Worm (Caenorhabditis elegans) whole organism, L3 larva: ENCODE data around the gene egrh-1.
A peak's percentile ranks its signal among the peaks of the same experiment; 100 is the strongest.

Experiments used
- R02D3.7 ChIP-seq: fragments of 150-350 bp; optimal IDR thresholded peaks from 2 replicates; lab custom pipeline; 2014; ENCODE audit warnings: missing biosample characterization, missing genetic modification characterization
- aly-2 ChIP-seq: fragments of 150-350 bp; optimal IDR thresholded peaks from 2 replicates; lab custom pipeline; 2014; ENCODE audit warnings: missing biosample characterization, missing genetic modification characterization
- ama-1 ChIP-seq: fragments of 150-350 bp; optimal IDR thresholded peaks from 2 replicates; lab custom pipeline; 2018
- ceh-16 ChIP-seq: sonication (generic microtip); optimal IDR thresholded peaks from 2 replicates; lab custom pipeline; 2017; ENCODE audit warnings: missing biosample characterization, missing genetic modification characterization
- ceh-28 ChIP-seq: fragments of 150-350 bp; optimal IDR thresholded peaks from 2 replicates; lab custom pipeline; 2014; ENCODE audit warnings: missing biosample characterization, missing genetic modification reagents, missing genetic modification characterization
- ceh-82 ChIP-seq: fragments of 150-350 bp; optimal IDR thresholded peaks from 2 replicates; lab custom pipeline; 2014; ENCODE audit warnings: missing biosample characterization, missing genetic modification characterization
- daf-12 ChIP-seq: fragments of 150-350 bp; optimal IDR thresholded peaks from 2 replicates; lab custom pipeline; 2014; ENCODE audit warnings: missing biosample characterization, missing genetic modification reagents, missing genetic modification characterization
- egl-27 ChIP-seq: sonication (generic microtip); optimal IDR thresholded peaks from 4 replicates; lab custom pipeline; 2017; ENCODE audit warnings: missing biosample characterization, missing genetic modification reagents, missing genetic modification characterization
- egl-5 ChIP-seq: fragments of 150-350 bp; optimal IDR thresholded peaks from 2 replicates; lab custom pipeline; 2017; ENCODE audit warnings: missing biosample characterization, missing genetic modification reagents, missing genetic modification characterization, inconsistent platforms
- elt-1 ChIP-seq: fragments of 150-350 bp; optimal IDR thresholded peaks from 2 replicates; lab custom pipeline; 2014; ENCODE audit warnings: missing biosample characterization, missing genetic modification characterization
- elt-2 ChIP-seq: sonication (generic microtip); optimal IDR thresholded peaks from 2 replicates; lab custom pipeline; 2016; ENCODE audit warnings: missing genetic modification reagents, mild to moderate bottlenecking, missing genetic modification characterization, missing compliant biosample characterization
- elt-3 ChIP-seq, 3 experiments: fragments of 150-350 bp in 1 of 3; sonication (generic microtip) in 2 of 3; optimal IDR thresholded peaks; 2 replicates in 2 of 3; 4 replicates in 1 of 3; lab custom pipeline; 2014 to 2017; ENCODE audit warnings: missing biosample characterization in 3 of 3, missing genetic modification characterization in 3 of 3
- fkh-10 ChIP-seq: sonication (generic microtip); optimal IDR thresholded peaks from 2 replicates; lab custom pipeline; 2017; ENCODE audit warnings: missing biosample characterization, missing genetic modification reagents, missing genetic modification characterization
- fkh-2 ChIP-seq: fragments of 150-350 bp; optimal IDR thresholded peaks from 2 replicates; lab custom pipeline; 2014; ENCODE audit warnings: missing biosample characterization, missing genetic modification reagents, missing genetic modification characterization
- fos-1 ChIP-seq: fragments of 150-350 bp; optimal IDR thresholded peaks from 2 replicates; lab custom pipeline; 2014; ENCODE audit warnings: missing biosample characterization, missing genetic modification characterization
- hmg-11 ChIP-seq: sonication (generic microtip); optimal IDR thresholded peaks from 2 replicates; lab custom pipeline; 2016; ENCODE audit warnings: missing genetic modification characterization, missing compliant biosample characterization
- jun-1 ChIP-seq: fragments of 150-350 bp; optimal IDR thresholded peaks from 2 replicates; lab custom pipeline; 2014; ENCODE audit warnings: missing biosample characterization, missing genetic modification reagents, missing genetic modification characterization
- lin-15B ChIP-seq: fragments of 150-350 bp; optimal IDR thresholded peaks from 2 replicates; lab custom pipeline; 2014; ENCODE audit warnings: missing biosample characterization, missing genetic modification characterization
- mdl-1 ChIP-seq: fragments of 150-350 bp; optimal IDR thresholded peaks from 2 replicates; lab custom pipeline; 2014; ENCODE audit warnings: missing biosample characterization, missing genetic modification characterization
- mml-1 ChIP-seq: fragments of 150-350 bp; sonication (generic microtip); optimal IDR thresholded peaks from 3 replicates; lab custom pipeline; 2014; ENCODE audit warnings: missing biosample characterization, missing genetic modification characterization
- nhr-12 ChIP-seq: fragments of 150-350 bp; optimal IDR thresholded peaks from 2 replicates; lab custom pipeline; 2014; ENCODE audit warnings: missing biosample characterization, missing genetic modification characterization
- nhr-23 ChIP-seq: fragments of 150-350 bp; optimal IDR thresholded peaks from 2 replicates; lab custom pipeline; 2014; ENCODE audit warnings: missing biosample characterization, missing genetic modification reagents, missing genetic modification characterization
- nhr-25 ChIP-seq: sonication (generic microtip); optimal IDR thresholded peaks from 2 replicates; lab custom pipeline; 2017; ENCODE audit warnings: missing biosample characterization, missing genetic modification characterization
- nhr-28 ChIP-seq: fragments of 150-350 bp; optimal IDR thresholded peaks from 2 replicates; lab custom pipeline; 2014; ENCODE audit warnings: missing biosample characterization, missing genetic modification characterization
- nhr-67 ChIP-seq: fragments of 150-350 bp; optimal IDR thresholded peaks from 2 replicates; lab custom pipeline; 2014; ENCODE audit warnings: missing biosample characterization, missing genetic modification characterization
- nhr-76 ChIP-seq: fragments of 150-350 bp; sonication (generic microtip); optimal IDR thresholded peaks from 5 replicates; lab custom pipeline; 2014; ENCODE audit warnings: missing biosample characterization, missing genetic modification characterization
- nhr-77 ChIP-seq: fragments of 150-350 bp; optimal IDR thresholded peaks from 2 replicates; lab custom pipeline; 2014; ENCODE audit warnings: missing biosample characterization, missing genetic modification characterization
- pha-4 ChIP-seq: fragments of 150-350 bp; optimal IDR thresholded peaks from 2 replicates; lab custom pipeline; 2014; ENCODE audit warnings: missing biosample characterization, missing genetic modification reagents, missing genetic modification characterization
- pqm-1 ChIP-seq: fragments of 150-350 bp; optimal IDR thresholded peaks from 2 replicates; lab custom pipeline; 2017; ENCODE audit warnings: missing biosample characterization, missing genetic modification characterization, inconsistent platforms
- sea-2 ChIP-seq: fragments of 150-350 bp; sonication (generic microtip); optimal IDR thresholded peaks from 4 replicates; lab custom pipeline; 2014; ENCODE audit warnings: missing biosample characterization, missing genetic modification reagents, missing genetic modification characterization
- skn-1 ChIP-seq: fragments of 150-350 bp; optimal IDR thresholded peaks from 2 replicates; lab custom pipeline; 2014; ENCODE audit warnings: missing biosample characterization, missing genetic modification characterization
- tbx-2 ChIP-seq: sonication (generic microtip); optimal IDR thresholded peaks from 2 replicates; lab custom pipeline; 2016; ENCODE audit warnings: mild to moderate bottlenecking, missing genetic modification characterization, missing compliant biosample characterization
- unc-39 ChIP-seq: sonication (generic microtip); optimal IDR thresholded peaks from 4 replicates; lab custom pipeline; 2017; ENCODE audit warnings: missing biosample characterization, missing genetic modification characterization
- unc-62 ChIP-seq: fragments of 150-350 bp; sonication (generic microtip); optimal IDR thresholded peaks from 4 replicates; lab custom pipeline; 2014; ENCODE audit warnings: missing biosample characterization, missing genetic modification reagents, missing genetic modification characterization
- zag-1 ChIP-seq: fragments of 150-350 bp; optimal IDR thresholded peaks from 2 replicates; lab custom pipeline; 2014; ENCODE audit warnings: missing biosample characterization, missing genetic modification characterization
- ztf-11 ChIP-seq: fragments of 150-350 bp; optimal IDR thresholded peaks from 2 replicates; lab custom pipeline; 2014; ENCODE audit warnings: missing biosample characterization, missing genetic modification characterization
- ztf-4 ChIP-seq: fragments of 150-350 bp; optimal IDR thresholded peaks from 2 replicates; lab custom pipeline; 2014; ENCODE audit warnings: missing biosample characterization, missing genetic modification characterization

egrh-1 gene

DNA sequence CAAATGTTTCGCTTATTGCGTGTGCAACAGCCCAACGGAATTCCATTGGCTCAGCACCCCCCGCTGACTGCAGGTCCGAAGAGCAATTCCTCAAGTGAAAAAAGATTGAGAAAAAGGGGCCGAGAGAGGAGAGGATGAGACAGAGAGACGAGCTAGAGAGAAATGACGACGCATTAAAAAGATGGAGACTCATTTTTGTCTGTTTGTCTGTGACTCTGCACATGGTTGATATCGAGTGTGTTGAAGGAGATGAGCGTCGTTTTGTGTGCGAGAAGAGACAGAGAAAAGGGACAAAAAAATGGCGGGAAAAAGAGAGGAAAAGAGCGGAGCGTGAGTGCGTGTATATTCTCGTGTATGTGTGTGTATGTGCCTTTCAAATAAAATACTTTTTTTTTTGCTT, 4.7 kb upstream of the egrh-1 start (continued):
- TF ChIP-seq aly-2 (tag; lab: Kevin White, UChicago) (no peak), skn-1 (tag; lab: Kevin White, UChicago) (peak; percentile 88), sea-2 (GFP tag; lab: Kevin White, UChicago) (peak; percentile 69), nhr-77 (tag; lab: Kevin White, UChicago) (no peak), pha-4 (tag; lab: Kevin White, UChicago) (peak; percentile 95), nhr-67 (no peak), elt-1 (no peak), egl-27 (tag; lab: Kevin White, UChicago) (no peak), egl-5 (peak; percentile 95), lin-15B (peak; percentile 73), nhr-23 (tag; lab: Kevin White, UChicago) (peak; percentile 56), ceh-82 (tag; lab: Kevin White, UChicago) (peak; percentile 19), unc-62 (GFP tag; lab: Kevin White, UChicago) (peak; percentile 57)
- TF ChIP-seq, all 47 proteins: peak for 26

DNA sequence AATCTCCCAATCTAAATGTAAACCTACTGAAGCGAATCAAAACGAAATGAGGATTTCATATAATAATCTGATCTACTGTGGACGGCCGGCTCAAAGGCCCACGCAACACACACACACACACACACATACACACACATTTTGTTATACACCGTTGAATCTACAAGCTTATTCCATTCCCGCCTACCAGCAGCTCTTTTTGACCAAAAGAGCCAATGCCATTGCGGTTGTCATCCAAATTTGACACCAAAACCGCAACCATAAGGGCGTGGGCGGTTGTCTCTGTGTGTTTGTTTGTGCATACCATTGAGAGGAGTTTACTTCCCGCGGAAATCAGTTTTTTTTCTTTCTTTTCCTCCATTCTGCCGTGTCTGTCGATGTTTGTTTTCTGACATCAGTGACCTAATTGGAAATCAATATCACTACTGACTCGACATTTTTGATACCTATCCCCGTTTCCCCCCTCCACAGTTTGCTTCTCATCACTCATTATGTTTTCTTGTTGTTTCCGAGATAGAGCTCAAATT, 2.8 kb upstream of the egrh-1 start:
- TF ChIP-seq pha-4 (tag; lab: Kevin White, UChicago) (peak; percentile 66), R02D3.7 (tag; lab: Kevin White, UChicago) (no peak), ztf-4 (tag; lab: Kevin White, UChicago) (no peak)

DNA sequence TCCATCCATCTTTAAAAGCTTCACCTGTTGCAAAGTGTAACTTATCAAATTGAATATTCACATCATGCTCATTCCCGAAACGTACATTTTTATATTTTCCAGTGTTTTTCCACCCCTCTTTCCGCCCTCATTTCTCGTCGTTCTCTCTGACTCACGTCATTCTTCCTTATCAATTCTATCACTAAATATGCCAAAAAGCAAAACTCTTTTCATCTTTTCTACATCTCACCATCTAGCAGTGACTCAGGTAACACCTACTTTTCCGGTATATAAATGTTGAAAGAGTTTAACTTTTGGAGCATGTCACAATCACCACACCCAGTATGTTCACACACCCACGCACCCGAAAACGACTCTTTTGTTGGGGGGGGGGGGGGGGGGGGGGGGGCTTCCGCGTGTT, 1.3 kb upstream of the egrh-1 start:
- TF ChIP-seq ztf-11 (tag; lab: Kevin White, UChicago) (no peak), elt-2 (tag; lab: Kevin White, UChicago) (peak; percentile 63), jun-1 (no peak), hmg-11 (tag; lab: Kevin White, UChicago) (no peak), mml-1 (tag; lab: Kevin White, UChicago) (no peak), elt-3 (tag; optimal IDR thresholded peaks at IDR 0.05; lab: Kevin White, UChicago) (no peak), pqm-1 (peak; percentile 86), daf-12 (tag; lab: Kevin White, UChicago) (no peak), nhr-12 (tag; lab: Kevin White, UChicago) (no peak), ceh-16 (no peak), nhr-67 (no peak), fos-1 (tag; lab: Kevin White, UChicago) (no peak), mdl-1 (tag; lab: Kevin White, UChicago) (no peak), tbx-2 (tag; lab: Kevin White, UChicago) (no peak)

DNA sequence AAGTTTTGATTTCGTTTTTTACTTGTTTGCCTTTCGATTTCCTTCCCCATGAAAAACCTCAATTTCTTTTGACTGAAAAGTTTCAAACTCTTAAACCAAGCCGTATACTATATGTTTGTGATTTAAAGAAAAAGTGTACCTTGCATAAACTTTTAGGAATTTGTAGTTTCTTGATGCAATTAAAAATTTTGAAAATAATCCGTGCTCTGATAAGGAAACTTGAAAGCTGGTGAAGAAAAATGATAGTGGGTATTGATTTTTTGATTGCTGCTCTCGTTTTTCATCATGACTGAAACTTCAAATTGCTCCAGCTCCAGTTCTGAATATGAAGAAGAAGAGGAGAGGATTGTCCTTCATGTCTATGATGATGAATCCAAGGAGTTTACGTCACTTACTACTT, 3.3 kb downstream of the egrh-1 start, which contains the start of gene acd-3:
Gene acd-3, plus strand, starts transcription at position 222 of the 400 bp plus-strand sequence.
- no peak for TF ChIP-seq fkh-10 (GFP tag; lab: Kevin White, UChicago)
- no peak for TF ChIP-seq ama-1 (lab: Kevin White, UChicago)
- no peak for TF ChIP-seq elt-3 (tag; optimal IDR thresholded peaks at IDR 0.05; lab: Kevin White, UChicago)
- TF ChIP-seq R02D3.7 (tag; lab: Kevin White, UChicago): no peak
- no peak for TF ChIP-seq unc-39
- TF ChIP-seq pqm-1: peak; percentile 43
- peak; percentile 58 for TF ChIP-seq elt-2 (tag; lab: Kevin White, UChicago)
- no peak for TF ChIP-seq nhr-67
- TF ChIP-seq skn-1 (tag; lab: Kevin White, UChicago): no peak
- TF ChIP-seq ceh-28 (tag; lab: Kevin White, UChicago): peak; percentile 35

DNA sequence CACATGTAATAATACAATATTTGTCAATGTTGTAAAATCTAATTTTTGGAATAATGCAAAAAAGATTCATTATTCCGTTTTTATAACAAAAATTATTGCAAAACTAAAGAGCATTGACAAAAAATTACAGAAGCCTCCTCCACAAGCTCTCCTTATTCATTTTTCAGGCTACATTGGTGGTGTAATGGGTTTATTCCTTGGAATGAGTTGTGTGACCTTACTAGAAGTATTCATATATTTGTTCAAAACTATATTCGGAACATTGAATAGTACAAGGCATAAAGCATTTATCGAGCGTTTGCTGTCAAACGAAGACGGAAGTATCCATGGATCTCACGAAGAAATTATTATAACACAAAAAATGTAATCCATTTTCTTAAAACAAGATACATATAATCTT, 6.2 kb downstream of the egrh-1 start:
- TF ChIP-seq elt-2 (tag; lab: Kevin White, UChicago): no peak
- TF ChIP-seq jun-1: no peak
- TF ChIP-seq nhr-76 (tag; lab: Kevin White, UChicago): no peak
- TF ChIP-seq tbx-2 (tag; lab: Kevin White, UChicago): no peak
- TF ChIP-seq nhr-28: no peak
- TF ChIP-seq fkh-10 (GFP tag; lab: Kevin White, UChicago): no peak
- no peak for TF ChIP-seq mml-1 (tag; lab: Kevin White, UChicago)
- TF ChIP-seq zag-1 (tag; lab: Kevin White, UChicago): no peak
- TF ChIP-seq nhr-25 (tag; lab: Kevin White, UChicago): no peak
- TF ChIP-seq daf-12 (tag; lab: Kevin White, UChicago): no peak
- TF ChIP-seq egl-27 (tag; lab: Kevin White, UChicago): no peak
- no peak for TF ChIP-seq pqm-1
- TF ChIP-seq fkh-2: no peak
- TF ChIP-seq, all 47 proteins: peak for 0
